Worm (Caenorhabditis elegans) whole organism, midembryonic: ENCODE data around the gene F41E6.12.

Experiments used
- T22C8.4 ChIP-seq: fragments of 200-800 bp; sonication (Bioruptor generic); IDR thresholded peaks from 2 replicates; pipeline ENCODE4 v1.3.6; 2022; ENCODE audit warnings: missing genetic modification characterization, missing compliant biosample characterization
- cog-1 ChIP-seq: sonication (generic microtip); optimal IDR thresholded peaks from 2 replicates; lab custom pipeline; 2016; ENCODE audit warnings: missing genetic modification characterization, missing compliant biosample characterization
- flt-1 ChIP-seq: fragments of 200-800 bp; sonication (Bioruptor generic); IDR thresholded peaks from 2 replicates; pipeline ENCODE4 v1.3.6; 2022; ENCODE audit warnings: missing genetic modification characterization, missing compliant biosample characterization
- klf-2 ChIP-seq: fragments of 200-800 bp; sonication (Bioruptor generic); conservative IDR thresholded peaks from 2 replicates; pipeline ENCODE4 v1.3.6; 2022; ENCODE audit warnings: missing genetic modification reagents, missing genetic modification characterization, missing compliant biosample characterization
- med-1 ChIP-seq: sonication (generic microtip); optimal IDR thresholded peaks from 2 replicates; lab custom pipeline; 2017; ENCODE audit warnings: missing genetic modification characterization, mild to moderate bottlenecking, missing compliant biosample characterization, antibody characterized with exemption, missing genetic modification reagents; ENCODE audit not compliant: insufficient read depth
- ref-1 ChIP-seq: fragments of 200-800 bp; sonication (Bioruptor generic); conservative IDR thresholded peaks from 2 replicates; pipeline ENCODE4 v1.3.6; 2022; ENCODE audit warnings: missing genetic modification reagents, missing genetic modification characterization, missing compliant biosample characterization
- tab-1 ChIP-seq: fragments of 200-800 bp; sonication (Bioruptor generic); IDR thresholded peaks from 2 replicates; pipeline ENCODE4 v1.3.6; 2022; ENCODE audit warnings: missing genetic modification characterization, missing compliant biosample characterization
- ztf-23 ChIP-seq: fragments of 200-800 bp; sonication (Bioruptor generic); IDR thresholded peaks from 2 replicates; pipeline ENCODE4 v1.3.6; 2022; ENCODE audit warnings: missing genetic modification reagents, missing genetic modification characterization, missing compliant biosample characterization
- ztf-29 ChIP-seq: fragments of 200-800 bp; sonication (Bioruptor generic); IDR thresholded peaks from 2 replicates; pipeline ENCODE4 v1.3.6; 2022; ENCODE audit warnings: missing genetic modification reagents, missing genetic modification characterization, missing compliant biosample characterization

F41E6.12 gene

DNA sequence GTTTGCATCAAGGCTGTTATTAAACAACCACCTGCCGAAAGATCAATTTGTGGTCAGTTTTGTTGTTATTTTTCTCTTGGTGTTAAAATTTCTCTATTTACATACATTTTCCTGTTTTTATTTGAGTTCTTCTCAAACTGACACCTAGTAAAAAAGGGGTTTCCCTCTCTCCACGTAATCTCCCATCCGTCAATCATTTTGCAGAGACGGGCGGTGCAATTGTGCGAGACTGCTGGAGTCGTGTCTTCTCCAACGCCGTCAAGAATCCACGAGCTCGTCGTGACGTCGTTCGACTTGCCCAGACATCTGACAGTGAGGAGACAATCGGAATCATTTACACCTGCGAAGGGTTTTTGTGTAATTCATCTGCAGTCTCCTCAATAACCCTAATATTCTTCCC, 2.5 kb downstream of the F41E6.12 start:
- no peak for TF ChIP-seq med-1 (GFP tag; lab: Kevin White, UChicago)
- TF ChIP-seq cog-1 (tag; lab: Kevin White, UChicago): no peak
- TF ChIP-seq tab-1: no peak
- TF ChIP-seq T22C8.4: no peak
- no peak for TF ChIP-seq ref-1 (GFP tag; lab: Robert Waterston, UW)
- TF ChIP-seq klf-2 (GFP tag; lab: Robert Waterston, UW): no peak
- TF ChIP-seq flt-1: no peak
- TF ChIP-seq ztf-23: no peak
- TF ChIP-seq ztf-29 (GFP tag; lab: Robert Waterston, UW): no peak

DNA sequence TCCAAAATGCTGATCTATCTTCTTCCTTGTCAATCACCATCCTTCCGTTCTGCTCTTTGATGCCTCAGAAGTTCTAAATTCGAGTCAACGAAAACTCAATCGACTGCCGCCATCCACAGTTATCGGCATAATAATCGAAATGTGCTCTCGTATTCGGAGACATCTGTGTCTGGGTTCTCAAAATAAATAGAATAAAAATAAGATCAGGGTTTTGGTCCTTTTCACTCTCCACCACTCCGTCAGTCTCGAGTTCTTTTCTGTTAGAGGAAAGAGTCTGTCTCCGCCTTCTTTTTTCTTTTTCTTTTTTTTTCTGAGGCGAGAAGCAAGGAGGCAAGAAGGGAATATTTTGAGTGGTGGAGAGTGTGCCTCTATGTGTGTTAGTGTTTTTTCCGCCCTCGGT, 5.2 kb downstream of the F41E6.12 start, which contains the start of gene F41E6.17:
Gene F41E6.17, plus strand, starts transcription at position 348 of the 400 bp plus-strand sequence.
- TF ChIP-seq flt-1 (no peak), ztf-23 (no peak), cog-1 (tag; lab: Kevin White, UChicago) (no peak), klf-2 (GFP tag; lab: Robert Waterston, UW) (no peak), T22C8.4 (no peak), med-1 (GFP tag; lab: Kevin White, UChicago) (no peak), ztf-29 (GFP tag; lab: Robert Waterston, UW) (no peak), tab-1 (no peak), ref-1 (GFP tag; lab: Robert Waterston, UW) (no peak)

DNA sequence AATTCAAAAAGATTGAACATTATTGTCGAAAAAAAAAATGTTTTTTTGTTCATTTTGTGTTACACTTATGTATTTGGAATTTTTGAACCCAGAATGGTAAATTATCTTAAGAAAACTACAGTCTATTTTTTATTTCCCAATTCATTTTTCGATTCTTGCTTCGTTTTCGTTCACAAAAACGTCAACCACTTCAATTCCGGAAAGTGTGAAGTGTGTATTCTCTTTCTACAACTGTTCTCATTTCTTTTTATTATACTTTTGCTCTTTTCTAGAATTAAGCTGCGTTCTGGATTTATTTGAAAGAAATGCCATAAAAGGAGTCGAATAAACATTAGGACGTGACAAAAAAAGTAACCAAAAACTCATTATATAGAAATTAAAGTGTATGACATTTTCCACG, 6.6 kb downstream of the F41E6.12 start, which contains the start of gene F41E6.1:
Gene F41E6.1, plus strand, starts transcription at position 301 of the 400 bp plus-strand sequence.
- TF ChIP-seq tab-1 (no peak), med-1 (GFP tag; lab: Kevin White, UChicago) (no peak), cog-1 (tag; lab: Kevin White, UChicago) (no peak), ztf-23 (no peak), klf-2 (GFP tag; lab: Robert Waterston, UW) (no peak), flt-1 (no peak), T22C8.4 (no peak), ztf-29 (GFP tag; lab: Robert Waterston, UW) (no peak), ref-1 (GFP tag; lab: Robert Waterston, UW) (no peak)

DNA sequence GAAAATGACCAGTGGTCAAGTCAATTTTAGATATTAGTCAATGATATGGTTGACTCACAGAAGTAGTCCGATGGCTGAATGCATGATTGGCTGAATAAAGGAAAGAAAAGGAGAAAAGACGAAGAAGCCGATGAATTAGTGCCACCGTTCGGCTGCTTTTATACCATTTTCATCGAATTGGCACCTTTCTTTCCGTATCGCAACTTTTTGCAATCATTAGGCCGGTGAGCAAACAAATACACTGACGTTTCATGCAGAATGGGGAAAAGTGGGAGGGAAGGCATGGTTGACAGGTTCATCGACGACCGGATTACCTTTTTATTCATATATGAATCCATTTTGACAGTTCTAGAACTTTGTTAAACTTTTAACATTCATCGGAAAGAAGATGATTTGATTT, 7.7 kb downstream of the F41E6.12 start, which contains the start of gene idpc-2:
Gene idpc-2, minus strand, starts transcription at position 101 of the 400 bp plus-strand sequence.
- TF ChIP-seq ztf-23 (no peak), cog-1 (tag; lab: Kevin White, UChicago) (no peak), med-1 (GFP tag; lab: Kevin White, UChicago) (no peak), T22C8.4 (no peak), tab-1 (no peak), ztf-29 (GFP tag; lab: Robert Waterston, UW) (no peak), klf-2 (GFP tag; lab: Robert Waterston, UW) (no peak), flt-1 (no peak), ref-1 (GFP tag; lab: Robert Waterston, UW) (no peak)

DNA sequence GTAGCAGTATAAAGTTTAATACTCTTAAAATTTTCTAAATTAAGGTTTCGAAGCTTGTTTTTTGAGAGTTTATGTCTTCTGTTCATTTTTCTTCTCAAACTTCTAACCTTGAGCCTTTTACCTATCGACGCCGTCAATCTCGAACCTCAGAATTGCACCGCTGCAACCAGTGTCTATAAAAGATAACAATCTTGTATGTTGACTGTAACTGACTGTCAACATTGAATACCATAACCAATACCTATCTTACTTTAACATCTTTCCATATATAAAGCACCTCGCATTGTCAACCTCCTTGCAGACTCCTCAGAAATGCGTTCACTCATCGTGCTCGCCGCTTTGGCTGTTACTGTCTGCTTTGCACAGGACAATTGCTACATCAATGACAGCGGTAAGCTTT, 10.2 kb downstream of the F41E6.12 start, which contains the start of gene grd-5:
Gene grd-5, plus strand, starts transcription at position 295 of the 400 bp plus-strand sequence.
- no peak for TF ChIP-seq ztf-29 (GFP tag; lab: Robert Waterston, UW)
- TF ChIP-seq klf-2 (GFP tag; lab: Robert Waterston, UW): no peak
- no peak for TF ChIP-seq ref-1 (GFP tag; lab: Robert Waterston, UW)
- no peak for TF ChIP-seq T22C8.4
- TF ChIP-seq flt-1: no peak
- no peak for TF ChIP-seq ztf-23
- no peak for TF ChIP-seq tab-1
- no peak for TF ChIP-seq med-1 (GFP tag; lab: Kevin White, UChicago)
- no peak for TF ChIP-seq cog-1 (tag; lab: Kevin White, UChicago)

- TF ChIP-seq med-1 (GFP tag; lab: Kevin White, UChicago) (no peak), T22C8.4 (no peak), ztf-23 (no peak), flt-1 (no peak), tab-1 (no peak), ref-1 (GFP tag; lab: Robert Waterston, UW) (no peak), ztf-29 (GFP tag; lab: Robert Waterston, UW) (no peak), cog-1 (tag; lab: Kevin White, UChicago) (no peak), klf-2 (GFP tag; lab: Robert Waterston, UW) (no peak)
These were observed 13.2 kb downstream of the F41E6.12 start for ce11 chrV:8615711-8616110.

DNA sequence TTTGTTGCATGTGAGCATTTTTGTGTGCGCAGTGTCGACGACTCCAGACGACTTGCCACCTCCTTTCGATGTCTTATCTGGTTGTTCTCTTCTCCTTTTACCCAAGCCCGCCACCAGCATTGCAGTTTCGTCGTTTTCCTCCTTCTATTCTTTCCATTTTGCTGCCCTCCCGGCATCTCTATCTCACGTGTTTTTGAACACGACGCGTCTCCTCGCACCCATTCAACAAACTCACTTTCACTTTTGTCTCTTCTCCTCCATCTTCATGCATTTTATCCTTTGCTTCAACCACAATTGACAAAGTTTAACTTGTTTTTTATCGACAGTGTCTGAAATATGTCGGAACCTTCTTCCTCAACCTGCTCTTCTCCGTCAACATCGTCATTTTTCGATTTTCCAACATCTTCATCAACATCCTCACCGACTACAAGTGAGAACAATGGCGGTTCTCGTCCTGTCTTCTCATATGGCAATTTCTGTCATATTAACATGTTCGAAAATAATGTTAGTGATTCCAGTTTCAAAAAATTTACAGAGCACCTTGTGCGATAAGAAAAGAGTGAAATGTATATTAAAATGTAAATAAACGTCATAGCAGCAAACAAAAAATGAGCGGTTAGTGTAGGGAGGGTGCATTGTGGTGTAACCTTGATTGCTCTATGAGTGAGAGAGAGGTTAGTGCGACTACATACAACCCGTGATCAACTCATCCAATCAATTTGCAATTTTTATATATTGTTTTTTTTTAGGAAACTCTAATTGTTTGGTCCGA, 18.1 kb downstream of the F41E6.12 start, which contains the start of gene fip-4:
Gene fip-4, minus strand, starts transcription at position 636 of the 772 bp plus-strand sequence.
- no peak for TF ChIP-seq klf-2 (GFP tag; lab: Robert Waterston, UW)
- no peak for TF ChIP-seq flt-1

DNA sequence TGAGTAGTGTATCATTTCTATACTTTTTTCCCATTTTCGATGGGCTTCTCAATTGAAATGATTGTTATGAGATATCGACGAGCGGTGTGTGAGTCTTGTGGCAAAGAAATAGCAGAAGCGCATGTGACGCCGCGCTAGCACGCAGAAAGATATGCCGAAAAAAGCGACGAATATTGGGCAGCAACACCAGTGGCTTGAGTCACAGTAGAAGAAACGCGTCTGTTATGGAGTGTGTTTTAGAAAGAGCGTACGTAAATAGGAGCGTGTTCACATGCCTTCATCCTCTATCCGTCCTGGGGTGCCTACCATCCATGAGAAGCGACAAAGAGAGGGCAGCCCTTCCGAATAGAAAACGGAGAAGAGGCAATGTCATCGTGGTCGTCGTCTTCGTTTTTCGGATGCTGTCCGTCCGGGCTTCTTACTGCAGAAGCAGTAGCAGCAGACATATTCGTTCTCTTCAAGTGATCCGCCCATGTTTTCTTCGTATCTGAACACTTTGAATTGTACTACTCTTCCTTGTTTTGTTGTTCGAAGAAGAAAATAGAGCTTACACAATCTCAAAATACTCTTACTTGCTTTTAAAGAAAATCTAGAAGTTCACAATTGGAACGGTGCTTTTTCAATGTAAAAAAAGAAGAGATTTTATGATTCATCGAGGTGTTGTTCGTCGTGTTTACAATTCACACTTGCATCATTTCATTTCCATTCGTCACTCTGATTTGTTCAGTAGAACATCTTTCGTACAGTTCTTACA, 19.0 kb downstream of the F41E6.12 start:
- TF ChIP-seq ztf-23 (0 out of 2 replicates have a peak, but pooled peaks have one; percentile 42), T22C8.4 (no peak), ztf-29 (GFP tag; lab: Robert Waterston, UW) (no peak), ref-1 (GFP tag; lab: Robert Waterston, UW) (no peak), tab-1 (no peak), klf-2 (GFP tag; lab: Robert Waterston, UW) (no peak), cog-1 (tag; lab: Kevin White, UChicago) (no peak)

DNA sequence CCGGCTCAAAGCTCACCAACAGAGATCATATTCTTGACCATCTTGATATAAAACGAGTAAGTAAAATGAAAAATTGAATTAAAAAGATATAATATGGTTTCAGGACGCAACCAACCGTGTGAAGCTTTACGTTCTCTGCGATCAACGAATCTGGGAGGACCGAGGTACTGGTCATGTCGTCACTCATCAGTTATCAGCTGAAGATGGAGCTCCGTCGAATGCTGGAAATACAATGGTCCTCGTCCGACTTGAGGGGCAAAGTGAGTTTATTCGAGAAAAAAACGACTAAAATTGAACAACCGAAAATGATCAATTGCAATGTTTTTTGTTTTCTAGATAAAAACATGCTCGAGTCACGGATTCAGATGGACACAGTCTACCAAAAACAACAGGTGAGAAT, 20.4 kb downstream of the F41E6.12 start:
- TF ChIP-seq cog-1 (tag; lab: Kevin White, UChicago) (no peak), med-1 (GFP tag; lab: Kevin White, UChicago) (no peak), flt-1 (no peak), tab-1 (no peak), T22C8.4 (no peak), ztf-29 (GFP tag; lab: Robert Waterston, UW) (no peak), ref-1 (GFP tag; lab: Robert Waterston, UW) (no peak), ztf-23 (no peak), klf-2 (GFP tag; lab: Robert Waterston, UW) (no peak)
